Fruit fly (Drosophila melanogaster) S2 (cell line): ENCODE results near the gene Sap-r.

Experiments used
- CG8478 ChIP-seq: fragments of >200 bp; optimal IDR thresholded peaks from 2 replicates; lab custom pipeline; 2018
- CTCF ChIP-seq, 2 experiments: fragments of >200 bp; optimal IDR thresholded peaks; 2 replicates each; lab custom pipeline; 2018

dm6 chr3R:30928634-30929033 lies 39.8 kb upstream of the Sap-r start:
- TF ChIP-seq CG8478 (lab: Kevin White, UChicago), result no peak
- TF ChIP-seq CTCF (optimal IDR thresholded peaks at IDR 0.05; lab: Kevin White, UChicago), result no peak
